Fruit fly (Drosophila melanogaster): Measurements from ENCODE around the gene tey.

The tey gene

dm6 chr3L:19634788-19635448 is 29.0 kb downstream of the tey start (continued):
- TF ChIP-seq C15 (GFP tag; IDR thresholded peaks at IDR 0.05) (0 out of 3 replicates have a peak, but pooled peaks have one; percentile 50), kah (GFP tag; optimal IDR thresholded peaks at IDR 0.05) (no peak), Eip74EF (GFP tag; optimal IDR thresholded peaks at IDR 0.05) (no peak), trem (tag; optimal IDR thresholded peaks at IDR 0.05) (peak; percentile 63), az2 (GFP tag; optimal IDR thresholded peaks at IDR 0.05) (peak; percentile 46), gsb (GFP tag; IDR thresholded peaks at IDR 0.05) (no peak), CG13775 (GFP tag; optimal IDR thresholded peaks at IDR 0.05) (peak; percentile 30), HLHmδ (GFP tag; optimal IDR thresholded peaks at IDR 0.05) (no peak), sob (GFP tag; IDR thresholded peaks at IDR 0.05) (peak; percentile 72; the same call in 1 of the 2 replicates), CG18764 (GFP tag; optimal IDR thresholded peaks at IDR 0.05) (peak; percentile 61), CG6654 (GFP tag; optimal IDR thresholded peaks at IDR 0.05) (no peak), gsb-n (tag; optimal IDR thresholded peaks at IDR 0.05) (peak; percentile 83), nmo (GFP tag; optimal IDR thresholded peaks at IDR 0.05) (peak; percentile 82), Kr (GFP tag; optimal IDR thresholded peaks at IDR 0.05) (no peak), MBD-R2 (GFP tag; IDR thresholded peaks at IDR 0.05) (peak; percentile 26; the same call in 1 of the 2 replicates), CG10209 (GFP tag; optimal IDR thresholded peaks at IDR 0.05) (peak; percentile 56), CG12219 (GFP tag; optimal IDR thresholded peaks at IDR 0.05) (no peak), CG12155 (GFP tag; optimal IDR thresholded peaks at IDR 0.05) (peak; percentile 50), CG11695 (GFP tag; IDR thresholded peaks at IDR 0.05) (peak; percentile 91), vnd (GFP tag; IDR thresholded peaks at IDR 0.05; ENCODE audit: partially characterized antibody) (no peak), Six4 (GFP tag; optimal IDR thresholded peaks at IDR 0.05) (peak; percentile 73), HmgZ (tag; optimal IDR thresholded peaks at IDR 0.05) (peak; percentile 14), fd102C (GFP tag; optimal IDR thresholded peaks at IDR 0.05) (no peak), mirr (GFP tag; optimal IDR thresholded peaks at IDR 0.05) (no peak), gfzf (GFP tag; optimal IDR thresholded peaks at IDR 0.05) (no peak), Doc3 (GFP tag; IDR thresholded peaks at IDR 0.05; ENCODE audit: partially characterized antibody) (no peak), ems (GFP tag; optimal IDR thresholded peaks at IDR 0.05) (no peak), Sox102F (GFP tag; optimal IDR thresholded peaks at IDR 0.05) (peak; percentile 69), CG18476 (GFP tag; optimal IDR thresholded peaks at IDR 0.05) (peak; percentile 35), Myb (GFP tag; optimal IDR thresholded peaks at IDR 0.05) (no peak), CG4282 (GFP tag; optimal IDR thresholded peaks at IDR 0.05) (no peak), ttk (GFP tag; IDR thresholded peaks at IDR 0.05) (peak; percentile 62; the same call in 1 of the 2 replicates), tin (GFP tag; optimal IDR thresholded peaks at IDR 0.05) (peak; percentile 74), trh (GFP tag; optimal IDR thresholded peaks at IDR 0.05) (no peak), CG3065 (GFP tag; optimal IDR thresholded peaks at IDR 0.05) (no peak), unpg (GFP tag; optimal IDR thresholded peaks at IDR 0.05) (peak; percentile 83), onecut (GFP tag; IDR thresholded peaks at IDR 0.05) (peak; percentile 96), CG7786 (GFP tag; optimal IDR thresholded peaks at IDR 0.05) (no peak), cas (GFP tag; IDR thresholded peaks at IDR 0.05) (peak; percentile 59; the same call in 1 of the 2 replicates), tna (GFP tag; IDR thresholded peaks at IDR 0.05; ENCODE audit: partially characterized antibody) (no peak), D19B (GFP tag; optimal IDR thresholded peaks at IDR 0.05) (peak; percentile 62), B-H2 (GFP tag; optimal IDR thresholded peaks at IDR 0.05) (no peak), CG9727 (GFP tag; optimal IDR thresholded peaks at IDR 0.05) (peak; percentile 84), jumu (GFP tag; optimal IDR thresholded peaks at IDR 0.05) (no peak), CG11093 (GFP tag; IDR thresholded peaks at IDR 0.05) (no peak; the same call in 2 of the 3 replicates), gem (tag; optimal IDR thresholded peaks at IDR 0.05) (peak; percentile 93), dan (GFP tag; IDR thresholded peaks at IDR 0.05) (no peak), ara (GFP tag; IDR thresholded peaks at IDR 0.05) (no peak), Oaz (GFP tag; IDR thresholded peaks at IDR 0.05) (no peak), CG17361 (GFP tag; IDR thresholded peaks at IDR 0.05) (peak; percentile 96)
